Fruit fly (Drosophila melanogaster): ENCODE data around the gene CG14331.

DNA sequence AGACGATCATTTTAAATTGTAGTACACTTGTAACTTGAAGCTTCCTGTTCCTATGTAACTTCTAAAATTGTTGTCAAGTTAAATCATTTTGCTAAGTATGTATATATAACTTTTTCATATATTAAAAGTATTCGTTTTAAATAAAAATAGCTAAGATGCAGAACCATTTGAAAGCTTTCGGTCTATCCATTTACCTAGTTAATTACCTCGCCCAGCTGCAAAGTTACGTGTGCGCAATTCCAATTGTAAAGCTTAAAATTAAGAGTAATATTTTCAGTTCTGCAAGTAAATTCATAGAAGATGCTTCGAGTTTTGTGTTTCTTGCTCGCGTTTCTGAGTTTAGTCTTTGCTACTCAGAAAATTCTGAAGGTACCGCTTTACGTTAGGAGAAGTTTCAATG, 31.2 kb downstream of the CG14331 start, which contains the start of gene CG5860:
- TF ChIP-seq fd85E (GFP tag; optimal IDR thresholded peaks at IDR 0.05), result no peak
- no peak for TF ChIP-seq net (GFP tag; optimal IDR thresholded peaks at IDR 0.05)
- no peak for TF ChIP-seq CG15336 (GFP tag; IDR thresholded peaks at IDR 0.05)
- no peak for TF ChIP-seq cyc (GFP tag; optimal IDR thresholded peaks at IDR 0.05)
- no peak for TF ChIP-seq CG32006 (GFP tag; optimal IDR thresholded peaks at IDR 0.05)
